Fruit fly (Drosophila melanogaster) Kc167 (cell line): ENCODE results near the gene Rbp9.

Experiments used
- Sin3A ChIP-seq: fragments of >200 bp; optimal IDR thresholded peaks from 2 replicates; lab custom pipeline; 2018; ENCODE audit warnings: missing external identifiers
- psq ChIP-seq: fragments of >200 bp; optimal IDR thresholded peaks from 2 replicates; lab custom pipeline; 2017; ENCODE audit warnings: missing external identifiers
- ttk ChIP-seq: sonication (Bioruptor generic); optimal IDR thresholded peaks from 2 replicates; lab custom pipeline; 2017; ENCODE audit warnings: missing external identifiers

DNA sequence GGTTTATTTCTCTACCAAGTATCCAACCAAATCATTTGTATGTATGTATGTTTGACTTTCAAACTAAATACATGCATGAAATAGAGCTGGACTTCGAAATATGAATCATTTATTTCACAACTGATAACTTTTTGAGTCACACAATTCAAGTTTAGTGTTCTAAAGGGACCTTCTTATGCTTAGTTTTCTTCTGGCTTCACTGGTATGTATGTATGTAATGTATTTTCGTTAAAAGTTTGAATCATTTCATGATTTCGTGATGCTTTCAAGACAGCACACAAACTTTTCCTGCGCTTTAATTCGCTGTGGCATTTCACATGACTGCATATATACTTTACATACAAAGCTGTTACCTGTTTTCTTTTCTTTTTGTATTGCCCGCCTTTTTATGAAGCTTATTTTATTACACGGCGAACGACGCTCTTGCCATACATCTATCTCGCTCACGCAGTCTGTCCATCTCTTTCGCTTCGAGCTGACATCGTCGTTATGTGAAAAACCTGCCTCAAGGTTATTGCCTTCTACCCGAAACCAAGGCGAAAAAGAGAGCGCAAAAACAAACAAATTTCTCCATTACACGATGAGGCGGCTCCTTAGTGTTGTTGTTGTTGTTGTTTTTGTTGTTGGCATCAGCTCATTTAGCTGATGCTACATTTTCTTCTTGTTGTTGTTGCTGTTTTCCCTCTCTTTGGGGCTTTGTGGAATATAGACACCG is 46.0 kb upstream of the Rbp9 start:
- TF ChIP-seq ttk (lab: Kevin White, UChicago) (no peak), Sin3A (lab: Kevin White, UChicago) (no peak), psq (lab: Kevin White, UChicago) (no peak)
